Worm (Caenorhabditis elegans) whole organism, L1 larva: ENCODE results near the gene fbxa-13.

Source experiments
- ceh-8 ChIP-seq: fragments of 200-800 bp; sonication (Bioruptor generic); optimal IDR thresholded peaks from 2 replicates; lab custom pipeline; 2018; ENCODE audit warnings: mild to moderate bottlenecking, missing genetic modification characterization, moderate library complexity, missing compliant biosample characterization
- ceh-82 ChIP-seq, 3 experiments: fragments of 150-350 bp in 1 of 3; sonication (generic microtip) in 2 of 3; optimal IDR thresholded peaks; 2 replicates each; lab custom pipeline; 2014 to 2017; ENCODE audit warnings: missing biosample characterization in 3 of 3, missing genetic modification characterization in 3 of 3
- ces-1 ChIP-seq: fragments of 150-350 bp; optimal IDR thresholded peaks from 2 replicates; lab custom pipeline; 2014; ENCODE audit warnings: missing biosample characterization, missing genetic modification reagents, missing genetic modification characterization
- dpl-1 ChIP-seq, 3 experiments: fragments of 150-350 bp in 2 of 3; sonication (generic microtip) in 1 of 3; optimal IDR thresholded peaks; 2 replicates each; lab custom pipeline; 2014 to 2017; ENCODE audit warnings: missing biosample characterization in 3 of 3, missing genetic modification characterization in 3 of 3, missing genetic modification reagents in 3 of 3
- dsc-1 ChIP-seq: sonication (generic microtip); optimal IDR thresholded peaks from 2 replicates; lab custom pipeline; 2016; ENCODE audit warnings: mild to moderate bottlenecking, missing genetic modification characterization, missing compliant biosample characterization
- efl-1 ChIP-seq, 4 experiments: fragments of 150-350 bp; optimal IDR thresholded peaks in 3 of 4; peaks in 1 of 4; 1 replicate in 1 of 4; 2 replicates in 3 of 4; lab custom pipeline; 2014; ENCODE audit warnings: missing biosample characterization in 2 of 4, missing genetic modification characterization in 2 of 4, missing genetic modification reagents in 2 of 4
- egl-27 ChIP-seq, 2 experiments: fragments of 150-350 bp in 1 of 2; sonication (generic microtip); optimal IDR thresholded peaks; 3 replicates each; lab custom pipeline; 2017 to 2018; ENCODE audit warnings: missing biosample characterization in 2 of 2, missing genetic modification characterization in 2 of 2, missing genetic modification reagents in 2 of 2
- ets-5 ChIP-seq: fragments of 200-800 bp; sonication (Bioruptor generic); IDR thresholded peaks from 2 replicates; pipeline ENCODE4 v1.3.6; 2022; ENCODE audit warnings: missing genetic modification characterization, missing compliant biosample characterization
- fkh-10 ChIP-seq: sonication (generic microtip); optimal IDR thresholded peaks from 2 replicates; lab custom pipeline; 2017; ENCODE audit warnings: missing biosample characterization, missing genetic modification reagents, missing genetic modification characterization
- fkh-8 ChIP-seq: sonication (generic microtip); optimal IDR thresholded peaks from 2 replicates; lab custom pipeline; 2016; ENCODE audit warnings: mild to moderate bottlenecking, missing genetic modification characterization, missing compliant biosample characterization
- fos-1 ChIP-seq: fragments of 150-350 bp; optimal IDR thresholded peaks from 2 replicates; lab custom pipeline; 2014; ENCODE audit warnings: missing biosample characterization, missing genetic modification characterization
- grh-1 ChIP-seq: fragments of 200-800 bp; sonication (Bioruptor generic); IDR thresholded peaks from 2 replicates; pipeline ENCODE4 v1.3.6; 2022; ENCODE audit warnings: missing genetic modification reagents, missing genetic modification characterization, missing compliant biosample characterization
- irx-1 ChIP-seq: sonication (generic microtip); optimal IDR thresholded peaks from 2 replicates; lab custom pipeline; 2016; ENCODE audit warnings: missing genetic modification characterization, missing compliant biosample characterization
- isw-1 ChIP-seq: fragments of 200-800 bp; sonication (Bioruptor generic); IDR thresholded peaks from 2 replicates; pipeline ENCODE4 v1.3.6; 2022; ENCODE audit warnings: missing genetic modification characterization, missing compliant biosample characterization
- jun-1 ChIP-seq: fragments of 150-350 bp; optimal IDR thresholded peaks from 2 replicates; lab custom pipeline; 2014; ENCODE audit warnings: missing biosample characterization, missing genetic modification reagents, missing genetic modification characterization
- lin-35 ChIP-seq, 2 experiments: fragments of 150-350 bp; optimal IDR thresholded peaks; 2 replicates each; lab custom pipeline; 2014; ENCODE audit warnings: missing biosample characterization in 2 of 2, missing genetic modification characterization in 2 of 2, missing genetic modification reagents in 2 of 2
- mab-9 ChIP-seq: fragments of 200-800 bp; sonication (Bioruptor generic); IDR thresholded peaks from 2 replicates; pipeline ENCODE4 v1.3.6; 2022; ENCODE audit warnings: missing genetic modification reagents, missing genetic modification characterization, missing compliant biosample characterization
- mdl-1 ChIP-seq, 2 experiments: fragments of 150-350 bp; optimal IDR thresholded peaks; 2 replicates each; lab custom pipeline; 2014 to 2017; ENCODE audit warnings: missing biosample characterization in 2 of 2, missing genetic modification characterization in 2 of 2, inconsistent platforms in 1 of 2
- nhr-11 ChIP-seq: fragments of 150-350 bp; optimal IDR thresholded peaks from 2 replicates; lab custom pipeline; 2014; ENCODE audit warnings: missing biosample characterization, missing genetic modification characterization
- nhr-19 ChIP-seq: fragments of 200-800 bp; sonication (Bioruptor generic); conservative IDR thresholded peaks from 2 replicates; pipeline ENCODE4 v1.3.6; 2022; ENCODE audit warnings: missing genetic modification characterization, missing compliant biosample characterization
- nhr-85 ChIP-seq: sonication (generic microtip); peaks from one replicate; lab custom pipeline; 2016; ENCODE audit warnings: missing genetic modification characterization, inconsistent platforms, missing compliant biosample characterization
- pag-3 ChIP-seq: sonication (generic microtip); optimal IDR thresholded peaks from 2 replicates; lab custom pipeline; 2017; ENCODE audit warnings: missing genetic modification characterization, mild to moderate bottlenecking, missing compliant biosample characterization, antibody characterized with exemption, borderline replicate concordance; ENCODE audit not compliant: insufficient read depth
- pax-3 ChIP-seq: fragments of 200-800 bp; sonication (Bioruptor generic); optimal IDR thresholded peaks from 2 replicates; lab custom pipeline; 2018; ENCODE audit warnings: mild to moderate bottlenecking, missing genetic modification characterization, moderate library complexity, missing compliant biosample characterization
- pqm-1 ChIP-seq: sonication (generic microtip); optimal IDR thresholded peaks from 3 replicates; lab custom pipeline; 2017; ENCODE audit warnings: missing biosample characterization, missing genetic modification characterization
- snu-23 ChIP-seq: sonication (generic microtip); optimal IDR thresholded peaks from 2 replicates; lab custom pipeline; 2016; ENCODE audit warnings: missing genetic modification characterization, missing compliant biosample characterization
- sptf-1 ChIP-seq: fragments of 150-350 bp; optimal IDR thresholded peaks from 2 replicates; lab custom pipeline; 2014; ENCODE audit warnings: missing biosample characterization, missing genetic modification characterization
- tbx-2 ChIP-seq: sonication (generic microtip); optimal IDR thresholded peaks from 2 replicates; lab custom pipeline; 2016; ENCODE audit warnings: missing genetic modification characterization, missing compliant biosample characterization
- tlp-1 ChIP-seq: fragments of 150-350 bp; optimal IDR thresholded peaks from 2 replicates; lab custom pipeline; 2014; ENCODE audit warnings: missing biosample characterization, missing genetic modification characterization
- unc-30 ChIP-seq: sonication (generic microtip); optimal IDR thresholded peaks from 2 replicates; lab custom pipeline; 2017; ENCODE audit warnings: missing biosample characterization, missing genetic modification characterization
- unc-86 ChIP-seq: sonication (generic microtip); optimal IDR thresholded peaks from 2 replicates; lab custom pipeline; 2016; ENCODE audit warnings: missing genetic modification characterization, missing compliant biosample characterization
- unc-98 ChIP-seq: fragments of 200-800 bp; sonication (Bioruptor generic); IDR thresholded peaks from 2 replicates; pipeline ENCODE4 v1.3.6; 2022; ENCODE audit warnings: missing genetic modification characterization, missing compliant biosample characterization
- xbp-1 ChIP-seq: sonication (generic microtip); optimal IDR thresholded peaks from 2 replicates; lab custom pipeline; 2016; ENCODE audit warnings: missing genetic modification characterization, missing compliant biosample characterization
- zip-4 ChIP-seq: fragments of 200-800 bp; sonication (Bioruptor generic); optimal IDR thresholded peaks from 2 replicates; lab custom pipeline; 2018; ENCODE audit warnings: mild to moderate bottlenecking, missing genetic modification characterization, moderate library complexity, missing compliant biosample characterization

fbxa-13 gene

ce11 chrIII:1674760-1675159, 30.9 kb downstream of the fbxa-13 start:
- peak; percentile 4 for TF ChIP-seq zip-4
- no peak for TF ChIP-seq dpl-1 (GFP tag; optimal IDR thresholded peaks at IDR 0.05; lab: Kevin White, UChicago)

ce11 chrIII:1673320-1673719, 32.4 kb downstream of the fbxa-13 start:
- no peak for TF ChIP-seq dsc-1 (tag; lab: Kevin White, UChicago)
- TF ChIP-seq ceh-82 (tag; optimal IDR thresholded peaks at IDR 0.05; lab: Kevin White, UChicago): no peak
- TF ChIP-seq tbx-2 (tag; lab: Kevin White, UChicago): no peak
- TF ChIP-seq zip-4: no peak
- no peak for TF ChIP-seq pag-3 (tag; lab: Kevin White, UChicago)
- TF ChIP-seq ceh-8: no peak
- no peak for TF ChIP-seq sptf-1
- no peak for TF ChIP-seq fos-1
- no peak for TF ChIP-seq irx-1 (tag; lab: Kevin White, UChicago)
- TF ChIP-seq unc-86: no peak
- no peak for TF ChIP-seq nhr-11 (tag; lab: Kevin White, UChicago)
- no peak for TF ChIP-seq jun-1 (tag; lab: Kevin White, UChicago)
- TF ChIP-seq xbp-1 (tag; lab: Kevin White, UChicago): no peak
- no peak for TF ChIP-seq grh-1 (GFP tag; lab: Robert Waterston, UW)
- no peak for TF ChIP-seq unc-30 (tag; lab: Kevin White, UChicago)

ce11 chrIII:1668519-1668918, 37.2 kb downstream of the fbxa-13 start, which contains the start of gene glb-30:
glb-30 (minus strand) TSS chrIII:1668619.
- TF ChIP-seq egl-27 (tag; optimal IDR thresholded peaks at IDR 0.05; lab: Kevin White, UChicago) (no peak), xbp-1 (tag; lab: Kevin White, UChicago) (no peak), snu-23 (no peak), ets-5 (GFP tag; lab: Robert Waterston, UW) (no peak), tlp-1 (tag; lab: Kevin White, UChicago) (no peak), ces-1 (GFP tag; lab: Kevin White, UChicago) (no peak), fkh-8 (tag; lab: Kevin White, UChicago) (no peak), mdl-1 (tag; optimal IDR thresholded peaks at IDR 0.05; lab: Kevin White, UChicago) (no peak), lin-35 (GFP tag; optimal IDR thresholded peaks at IDR 0.05; lab: Kevin White, UChicago) (no peak), nhr-19 (GFP tag; lab: Robert Waterston, UW) (no peak), fkh-10 (GFP tag; lab: Kevin White, UChicago) (no peak)

- TF ChIP-seq nhr-85 (tag; lab: Kevin White, UChicago): peak; percentile 32
- TF ChIP-seq isw-1: no peak
- 0 out of 2 replicates have a peak, but pooled peaks have one; percentile 16 for TF ChIP-seq grh-1 (GFP tag; lab: Robert Waterston, UW)
- no peak for TF ChIP-seq pag-3 (tag; lab: Kevin White, UChicago)
Observed at ce11 chrIII:1666893-1667292, 38.8 kb downstream of the fbxa-13 start.

ce11 chrIII:1665799-1666308, 39.8 kb downstream of the fbxa-13 start, which contains the start of gene Y22D7AR.3:
Y22D7AR.3 (minus strand) TSS chrIII:1665849.
- TF ChIP-seq zip-4: no peak
- TF ChIP-seq efl-1 (optimal IDR thresholded peaks at IDR 0.05; lab: Kevin White, UChicago): no peak
- TF ChIP-seq efl-1 (GFP tag; optimal IDR thresholded peaks at IDR 0.05 in 1 of 2; lab: Kevin White, UChicago): peak in 1 of 2 experiments; percentile 72

- no peak for TF ChIP-seq tbx-2 (tag; lab: Kevin White, UChicago)
- no peak for TF ChIP-seq egl-27 (tag; optimal IDR thresholded peaks at IDR 0.05; lab: Kevin White, UChicago)
- no peak for TF ChIP-seq pqm-1 (tag; lab: Kevin White, UChicago)
- no peak for TF ChIP-seq pax-3
- no peak for TF ChIP-seq sptf-1
- TF ChIP-seq grh-1 (GFP tag; lab: Robert Waterston, UW): no peak
- TF ChIP-seq unc-98 (GFP tag; lab: Robert Waterston, UW): no peak
- no peak for TF ChIP-seq mab-9 (GFP tag; lab: Robert Waterston, UW)
Observed at ce11 chrIII:1665373-1665772, 40.3 kb downstream of the fbxa-13 start.
